Fruit fly (Drosophila melanogaster) whole organism, embryonic: ENCODE measurements around the gene Mtr3.
A peak's percentile ranks its signal among the peaks of the same experiment; 100 is the strongest.

Experiments used
- Blimp-1 ChIP-seq: fragments of 200-800 bp; sonication (Bioruptor generic); optimal IDR thresholded peaks from 3 replicates; lab custom pipeline; 2018; ENCODE audit warnings: missing biosample characterization, missing genetic modification characterization, mild to moderate bottlenecking, moderate library complexity, missing genetic modification reagents
- CG10431 ChIP-seq: fragments of 200-800 bp; sonication (Bioruptor generic); optimal IDR thresholded peaks from 3 replicates; lab custom pipeline; 2018; ENCODE audit warnings: missing biosample characterization, mild to moderate bottlenecking, missing genetic modification characterization
- CG10462 ChIP-seq: fragments of 200-800 bp; sonication (Bioruptor generic); optimal IDR thresholded peaks from 2 replicates; lab custom pipeline; 2016; ENCODE audit warnings: missing biosample characterization, missing genetic modification characterization
- CG10959 ChIP-seq: fragments of 200-800 bp; sonication (Bioruptor generic); IDR thresholded peaks from 2 replicates; pipeline ENCODE4 v1.3.6; 2022; ENCODE audit warnings: missing biosample characterization, missing genetic modification characterization
- CG11085 ChIP-seq: fragments of 200-800 bp; sonication (Bioruptor generic); IDR thresholded peaks from 2 replicates; pipeline ENCODE4 v1.3.6; 2022; ENCODE audit warnings: missing biosample characterization, missing genetic modification characterization
- CG11247 ChIP-seq: fragments of 200-800 bp; sonication (Bioruptor generic); IDR thresholded peaks from 2 replicates; pipeline ENCODE4 v1.3.6; 2022; ENCODE audit warnings: missing biosample characterization, missing genetic modification characterization
- CG11723 ChIP-seq: fragments of 200-800 bp; sonication (Bioruptor generic); optimal IDR thresholded peaks from 2 replicates; lab custom pipeline; 2017; ENCODE audit warnings: missing biosample characterization, mild to moderate bottlenecking, missing genetic modification characterization
- CG12299 ChIP-seq: fragments of 200-800 bp; sonication (Bioruptor generic); optimal IDR thresholded peaks from 2 replicates; lab custom pipeline; 2018; ENCODE audit warnings: missing biosample characterization, mild to moderate bottlenecking, missing genetic modification characterization
- CG12391 ChIP-seq: fragments of 200-800 bp; sonication (Bioruptor generic); optimal IDR thresholded peaks from 3 replicates; lab custom pipeline; 2018; ENCODE audit warnings: missing biosample characterization, mild to moderate bottlenecking, missing genetic modification characterization, moderate library complexity
- CG12744 ChIP-seq: fragments of 200-800 bp; sonication (Bioruptor generic); optimal IDR thresholded peaks from 2 replicates; lab custom pipeline; 2016; ENCODE audit warnings: missing biosample characterization, missing genetic modification characterization
- CG13287 ChIP-seq: fragments of 200-800 bp; sonication (Bioruptor generic); IDR thresholded peaks from 2 replicates; pipeline ENCODE4 v1.3.6; 2022; ENCODE audit warnings: missing biosample characterization, missing genetic modification characterization; ENCODE audit not compliant: partially characterized antibody
- CG13624 ChIP-seq: fragments of 200-800 bp; sonication (Bioruptor generic); optimal IDR thresholded peaks from 2 replicates; lab custom pipeline; 2016; ENCODE audit warnings: missing biosample characterization, missing genetic modification characterization
- CG1603 ChIP-seq: fragments of 200-800 bp; sonication (Bioruptor generic); optimal IDR thresholded peaks from 2 replicates; lab custom pipeline; 2019; ENCODE audit warnings: missing biosample characterization, mild to moderate bottlenecking, missing genetic modification characterization, moderate library complexity
- CG18764 ChIP-seq: fragments of 200-800 bp; sonication (Bioruptor generic); optimal IDR thresholded peaks from 3 replicates; lab custom pipeline; 2016; ENCODE audit warnings: missing biosample characterization, missing genetic modification characterization
- CG31365 ChIP-seq: fragments of 200-800 bp; sonication (Bioruptor generic); optimal IDR thresholded peaks from 2 replicates; lab custom pipeline; 2018; ENCODE audit warnings: missing biosample characterization, mild to moderate bottlenecking, missing genetic modification characterization
- CG4854 ChIP-seq: fragments of 200-800 bp; sonication (Bioruptor generic); optimal IDR thresholded peaks from 2 replicates; lab custom pipeline; 2016; ENCODE audit warnings: missing biosample characterization, missing genetic modification characterization, inconsistent platforms
- CG6765 ChIP-seq: fragments of 200-800 bp; sonication (Bioruptor generic); optimal IDR thresholded peaks from 3 replicates; lab custom pipeline; 2017; ENCODE audit warnings: missing biosample characterization, mild to moderate bottlenecking, missing genetic modification characterization
- Dll ChIP-seq: fragments of 200-800 bp; sonication (Bioruptor generic); IDR thresholded peaks from 4 replicates; pipeline ENCODE4 v1.3.6; 2022; ENCODE audit warnings: missing biosample characterization, missing genetic modification characterization; ENCODE audit not compliant: partially characterized antibody
- Doc2 ChIP-seq: fragments of 200-800 bp; sonication (Bioruptor generic); IDR thresholded peaks from 2 replicates; pipeline ENCODE4 v1.3.6; 2022; ENCODE audit warnings: missing biosample characterization, missing genetic modification characterization
- Dref ChIP-seq: fragments of 200-800 bp; sonication (Bioruptor generic); IDR thresholded peaks from 2 replicates; pipeline ENCODE4 v1.3.6; 2022; ENCODE audit warnings: missing biosample characterization, missing genetic modification characterization
- Eip74EF ChIP-seq, 2 experiments: fragments of 200-800 bp in 1 of 2; fragments of >200 bp in 1 of 2; sonication (Bioruptor generic) in 1 of 2; optimal IDR thresholded peaks; 2 replicates each; lab custom pipeline; 2017 to 2019; ENCODE audit warnings: missing biosample characterization in 2 of 2, missing genetic modification characterization in 2 of 2, mild to moderate bottlenecking in 1 of 2, moderate library complexity in 1 of 2
- GATAe ChIP-seq: fragments of 200-800 bp; sonication (Bioruptor generic); conservative IDR thresholded peaks from 2 replicates; pipeline ENCODE4 v1.3.6; 2022; ENCODE audit warnings: missing biosample characterization, missing genetic modification characterization
- Myb ChIP-seq: fragments of 200-800 bp; sonication (Bioruptor generic); optimal IDR thresholded peaks from 2 replicates; lab custom pipeline; 2016; ENCODE audit warnings: missing biosample characterization, missing genetic modification characterization
- Neu2 ChIP-seq: fragments of 200-800 bp; sonication (Bioruptor generic); optimal IDR thresholded peaks from 3 replicates; lab custom pipeline; 2016; ENCODE audit warnings: missing biosample characterization, missing genetic modification characterization, borderline replicate concordance
- Nf-YB ChIP-seq: fragments of 200-800 bp; sonication (Bioruptor generic); optimal IDR thresholded peaks from 3 replicates; lab custom pipeline; 2019; ENCODE audit warnings: missing biosample characterization, mild to moderate bottlenecking, missing genetic modification characterization, moderate library complexity
- Rx ChIP-seq: fragments of 200-800 bp; sonication (Bioruptor generic); IDR thresholded peaks from 2 replicates; pipeline ENCODE4 v1.3.6; 2022; ENCODE audit warnings: missing biosample characterization, missing genetic modification characterization
- Sox102F ChIP-seq: fragments of 200-800 bp; sonication (Bioruptor generic); optimal IDR thresholded peaks from 2 replicates; lab custom pipeline; 2018; ENCODE audit warnings: missing biosample characterization, mild to moderate bottlenecking, missing genetic modification characterization, moderate library complexity
- ase ChIP-seq: fragments of 200-800 bp; sonication (Bioruptor generic); IDR thresholded peaks from 3 replicates; pipeline ENCODE4 v1.3.6; 2022; ENCODE audit warnings: missing biosample characterization, missing genetic modification characterization
- az2 ChIP-seq: fragments of 200-800 bp; sonication (Bioruptor generic); optimal IDR thresholded peaks from 3 replicates; lab custom pipeline; 2016; ENCODE audit warnings: missing biosample characterization, missing genetic modification characterization
- chm ChIP-seq: fragments of 200-800 bp; sonication (Bioruptor generic); IDR thresholded peaks from 2 replicates; pipeline ENCODE4 v1.3.6; 2022; ENCODE audit warnings: missing biosample characterization, missing genetic modification characterization
- dysf ChIP-seq: fragments of 200-800 bp; sonication (Bioruptor generic); IDR thresholded peaks from 3 replicates; pipeline ENCODE4 v1.3.6; 2022; ENCODE audit warnings: missing biosample characterization, missing genetic modification characterization
- en ChIP-seq: fragments of 200-800 bp; sonication (Bioruptor generic); optimal IDR thresholded peaks from 2 replicates; lab custom pipeline; 2016; ENCODE audit warnings: missing biosample characterization, missing genetic modification characterization
- esg ChIP-seq: fragments of 200-800 bp; sonication (Bioruptor generic); conservative IDR thresholded peaks from 2 replicates; pipeline ENCODE4 v1.3.6; 2022; ENCODE audit warnings: missing biosample characterization, missing genetic modification characterization
- gcm ChIP-seq: fragments of 200-800 bp; sonication (Bioruptor generic); optimal IDR thresholded peaks from 2 replicates; lab custom pipeline; 2019; ENCODE audit warnings: missing biosample characterization, mild to moderate bottlenecking, missing genetic modification characterization, moderate library complexity
- gem ChIP-seq: fragments of 200-800 bp; sonication (Bioruptor generic); optimal IDR thresholded peaks from 2 replicates; lab custom pipeline; 2019; ENCODE audit warnings: missing biosample characterization, mild to moderate bottlenecking, missing genetic modification characterization, moderate library complexity
- gfzf ChIP-seq: fragments of 200-800 bp; sonication (Bioruptor generic); optimal IDR thresholded peaks from 2 replicates; lab custom pipeline; 2016; ENCODE audit warnings: missing biosample characterization, mild to moderate bottlenecking, missing genetic modification characterization, moderate library complexity
- gsb ChIP-seq: fragments of 200-800 bp; sonication (Bioruptor generic); IDR thresholded peaks from 2 replicates; pipeline ENCODE4 v1.3.6; 2022; ENCODE audit warnings: missing biosample characterization, missing genetic modification characterization
- h ChIP-seq: fragments of >200 bp; optimal IDR thresholded peaks from 2 replicates; lab custom pipeline; 2017
- hkb ChIP-seq, 2 experiments: fragments of 200-800 bp in 1 of 2; fragments of >200 bp in 1 of 2; sonication (Bioruptor generic) in 1 of 2; IDR thresholded peaks in 1 of 2; optimal IDR thresholded peaks in 1 of 2; 2 replicates each; pipeline versions ENCODE4 v1.3.6 to Lab custom; 2017 to 2022; ENCODE audit warnings: missing biosample characterization in 1 of 2, missing genetic modification characterization in 1 of 2
- lmd ChIP-seq: fragments of 200-800 bp; sonication (Bioruptor generic); IDR thresholded peaks from 2 replicates; pipeline ENCODE4 v1.3.6; 2022; ENCODE audit warnings: missing biosample characterization, missing genetic modification characterization
- mirr ChIP-seq: fragments of 200-800 bp; sonication (Bioruptor generic); optimal IDR thresholded peaks from 3 replicates; lab custom pipeline; 2018; ENCODE audit warnings: missing biosample characterization, mild to moderate bottlenecking, missing genetic modification characterization
- oc ChIP-seq: fragments of 200-800 bp; sonication (Bioruptor generic); optimal IDR thresholded peaks from 2 replicates; lab custom pipeline; 2018; ENCODE audit warnings: missing biosample characterization, mild to moderate bottlenecking, missing genetic modification characterization, moderate library complexity
- pho ChIP-seq: fragments of 200-800 bp; sonication (Bioruptor generic); optimal IDR thresholded peaks from 2 replicates; lab custom pipeline; 2016; ENCODE audit warnings: missing biosample characterization, missing genetic modification characterization
- ro ChIP-seq: fragments of 200-800 bp; sonication (Bioruptor generic); IDR thresholded peaks from 2 replicates; pipeline ENCODE4 v1.3.6; 2022; ENCODE audit warnings: missing biosample characterization, missing genetic modification characterization
- shn ChIP-seq: fragments of 200-800 bp; sonication (Bioruptor generic); optimal IDR thresholded peaks from 3 replicates; lab custom pipeline; 2016; ENCODE audit warnings: missing biosample characterization, missing genetic modification characterization
- sima ChIP-seq: fragments of 200-800 bp; sonication (Bioruptor generic); optimal IDR thresholded peaks from 2 replicates; lab custom pipeline; 2016; ENCODE audit warnings: missing biosample characterization, missing genetic modification characterization
- slou ChIP-seq: fragments of 200-800 bp; sonication (Bioruptor generic); optimal IDR thresholded peaks from 3 replicates; lab custom pipeline; 2016; ENCODE audit warnings: missing biosample characterization, missing genetic modification characterization
- tup ChIP-seq: fragments of 200-800 bp; sonication (Bioruptor generic); optimal IDR thresholded peaks from 2 replicates; lab custom pipeline; 2016; ENCODE audit warnings: missing biosample characterization, mild to moderate bottlenecking, missing genetic modification characterization, moderate library complexity
- vfl ChIP-seq: fragments of 200-800 bp; sonication (Bioruptor generic); optimal IDR thresholded peaks from 2 replicates; lab custom pipeline; 2016; ENCODE audit warnings: missing biosample characterization, missing genetic modification characterization
- wek ChIP-seq: fragments of 200-800 bp; sonication (Bioruptor generic); optimal IDR thresholded peaks from 3 replicates; lab custom pipeline; 2018; ENCODE audit warnings: missing biosample characterization, mild to moderate bottlenecking, missing genetic modification characterization, moderate library complexity
- wor ChIP-seq: fragments of 200-800 bp; sonication (Bioruptor generic); IDR thresholded peaks from 2 replicates; pipeline ENCODE4 v1.3.6; 2022; ENCODE audit warnings: missing biosample characterization, missing genetic modification characterization

Gene Mtr3

dm6 chr3L:19910054-19910414, 3.5 kb downstream of the Mtr3 start, which contains the start of the genes Mi-2 and Prp3 (continued):
- TF ChIP-seq CG11247, result no peak
- TF ChIP-seq chm (GFP tag; lab: Robert Waterston, UW), result 0 out of 2 replicates have a peak, but pooled peaks have one; percentile 63
- TF ChIP-seq CG10959 (GFP tag; lab: Robert Waterston, UW), result no peak
- no peak for TF ChIP-seq Neu2 (GFP tag; lab: Kevin White, UChicago)
- no peak for TF ChIP-seq Sox102F (GFP tag; lab: Kevin White, UChicago)
- TF ChIP-seq Dll (GFP tag; lab: Robert Waterston, UW), result no peak
- no peak for TF ChIP-seq esg (GFP tag; lab: Robert Waterston, UW)
- TF ChIP-seq slou, result no peak
- no peak for TF ChIP-seq gsb (GFP tag; lab: Robert Waterston, UW)
- TF ChIP-seq vfl (GFP tag; lab: Kevin White, UChicago), result no peak
- no peak for TF ChIP-seq CG11085 (GFP tag; lab: Robert Waterston, UW)
- no peak for TF ChIP-seq shn
- peak; percentile 3 for TF ChIP-seq CG13624
- no peak for TF ChIP-seq CG18764 (GFP tag; lab: Kevin White, UChicago)
- TF ChIP-seq CG11723 (GFP tag; lab: Kevin White, UChicago), result no peak
- peak; percentile 1 for TF ChIP-seq oc (tag; lab: Kevin White, UChicago)
- TF ChIP-seq Blimp-1, result no peak
- TF ChIP-seq hkb (optimal IDR thresholded peaks at IDR 0.05; lab: Kevin White, UChicago), result no peak
- TF ChIP-seq hkb (GFP tag; IDR thresholded peaks at IDR 0.05; lab: Robert Waterston, UW), result 0 out of 2 replicates have a peak, but pooled peaks have one; percentile 22
- TF ChIP-seq en, result no peak
- no peak for TF ChIP-seq Eip74EF (GFP tag; optimal IDR thresholded peaks at IDR 0.05; lab: Kevin White, UChicago)
- TF ChIP-seq wek (GFP tag; lab: Kevin White, UChicago), result no peak
- no peak for TF ChIP-seq tup
- TF ChIP-seq ase (GFP tag; lab: Robert Waterston, UW), result no peak
- peak; percentile 83 for TF ChIP-seq Dref (GFP tag; lab: Robert Waterston, UW)
- no peak for TF ChIP-seq wor
- TF ChIP-seq Myb (GFP tag; lab: Kevin White, UChicago), result peak; percentile 84
- TF ChIP-seq Doc2 (GFP tag; lab: Robert Waterston, UW), result no peak
- no peak for TF ChIP-seq az2 (GFP tag; lab: Kevin White, UChicago)
- no peak for TF ChIP-seq Rx (GFP tag; lab: Robert Waterston, UW)
- no peak for TF ChIP-seq gcm
- no peak for TF ChIP-seq CG31365
- no peak for TF ChIP-seq CG10431 (GFP tag; lab: Kevin White, UChicago)
- peak; percentile 69 for TF ChIP-seq CG12299 (tag; lab: Kevin White, UChicago)
- no peak for TF ChIP-seq pho (GFP tag; lab: Kevin White, UChicago)
- TF ChIP-seq gfzf, result peak; percentile 73
- no peak for TF ChIP-seq CG10462 (GFP tag; lab: Kevin White, UChicago)
- TF ChIP-seq mirr (GFP tag; lab: Kevin White, UChicago), result no peak
- TF ChIP-seq GATAe, result no peak
- no peak for TF ChIP-seq Nf-YB (GFP tag; lab: Kevin White, UChicago)
- no peak for TF ChIP-seq dysf (GFP tag; lab: Robert Waterston, UW)
- no peak for TF ChIP-seq CG12744 (GFP tag; lab: Kevin White, UChicago)
- TF ChIP-seq CG13287, result peak; percentile 60; the same call in 1 of the 2 replicates
- no peak for TF ChIP-seq CG6765 (GFP tag; lab: Kevin White, UChicago)
- no peak for TF ChIP-seq ro (GFP tag; lab: Robert Waterston, UW)
- no peak for TF ChIP-seq h (lab: Kevin White, UChicago)
- no peak for TF ChIP-seq gem (tag; lab: Kevin White, UChicago)
- TF ChIP-seq lmd (GFP tag; lab: Robert Waterston, UW), result no peak
- no peak for TF ChIP-seq sima
- no peak for TF ChIP-seq CG4854 (GFP tag; lab: Kevin White, UChicago)
- peak; percentile 34 for TF ChIP-seq CG12391 (tag; lab: Kevin White, UChicago)
- peak; percentile 51 for TF ChIP-seq CG1603 (tag; lab: Kevin White, UChicago)
